Worm (Caenorhabditis elegans): ENCODE results near the gene F36H1.3.

DNA sequence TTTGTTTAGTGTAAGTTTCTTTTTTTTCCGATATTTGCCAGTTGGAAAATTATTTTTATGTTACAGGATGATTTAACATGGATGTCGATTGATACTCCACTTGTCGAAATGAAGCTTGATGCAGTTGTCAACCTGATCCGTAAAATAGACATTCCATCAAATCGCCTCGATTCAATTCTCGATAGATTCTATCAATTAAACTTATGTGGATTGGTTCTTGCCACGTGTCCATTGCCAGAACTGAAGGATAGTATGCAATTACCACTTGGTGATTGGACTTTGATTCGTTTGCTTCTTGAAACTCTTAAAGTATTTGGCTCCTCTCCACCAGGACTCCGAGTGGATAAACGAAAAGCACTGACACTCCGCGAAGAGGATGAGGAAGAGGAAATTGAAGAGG lies 5.6 kb upstream of the F36H1.3 start:
- TF ChIP-seq T22C8.4 (GFP tag; IDR thresholded peaks at IDR 0.05) = no peak
- TF ChIP-seq tab-1 (GFP tag; IDR thresholded peaks at IDR 0.05) = no peak
- TF ChIP-seq ref-1 (GFP tag; conservative IDR thresholded peaks at IDR 0.05) = no peak
- no peak for TF ChIP-seq flt-1 (GFP tag; IDR thresholded peaks at IDR 0.05)
- TF ChIP-seq klf-2 (GFP tag; conservative IDR thresholded peaks at IDR 0.05) = no peak
- TF ChIP-seq ztf-23 (GFP tag; IDR thresholded peaks at IDR 0.05) = no peak
- no peak for TF ChIP-seq med-1 (GFP tag; optimal IDR thresholded peaks at IDR 0.05; ENCODE audit: insufficient read depth)

All from whole organism, midembryonic.